Fruit fly (Drosophila melanogaster) whole organism, embryonic: ENCODE measurements around the gene Liprin-beta.

Experiments used
- C15 ChIP-seq: fragments of 200-800 bp; sonication (Bioruptor generic); IDR thresholded peaks from 3 replicates; pipeline ENCODE4 v1.3.6; 2022; ENCODE audit warnings: missing biosample characterization, missing genetic modification characterization
- CG10209 ChIP-seq: fragments of 200-800 bp; sonication (Bioruptor generic); optimal IDR thresholded peaks from 3 replicates; lab custom pipeline; 2017; ENCODE audit warnings: missing biosample characterization, mild to moderate bottlenecking, missing genetic modification characterization, missing genetic modification reagents
- CG10654 ChIP-seq: fragments of 200-800 bp; sonication (Bioruptor generic); optimal IDR thresholded peaks from 2 replicates; lab custom pipeline; 2016; ENCODE audit warnings: missing biosample characterization, missing genetic modification characterization
- CG13624 ChIP-seq: fragments of 200-800 bp; sonication (Bioruptor generic); optimal IDR thresholded peaks from 2 replicates; lab custom pipeline; 2016; ENCODE audit warnings: missing biosample characterization, missing genetic modification characterization
- CG14667 ChIP-seq: fragments of 200-800 bp; sonication (Bioruptor generic); IDR thresholded peaks from 2 replicates; pipeline ENCODE4 v1.3.6; 2022; ENCODE audit warnings: missing biosample characterization, missing genetic modification characterization
- CG15073 ChIP-seq: fragments of 200-800 bp; sonication (Bioruptor generic); optimal IDR thresholded peaks from 2 replicates; lab custom pipeline; 2016; ENCODE audit warnings: missing biosample characterization, missing genetic modification characterization
- CG15601 ChIP-seq: fragments of 200-800 bp; sonication (Bioruptor generic); optimal IDR thresholded peaks from 3 replicates; lab custom pipeline; 2019; ENCODE audit warnings: missing biosample characterization, mild to moderate bottlenecking, missing genetic modification characterization, moderate library complexity
- CG1603 ChIP-seq: fragments of 200-800 bp; sonication (Bioruptor generic); optimal IDR thresholded peaks from 2 replicates; lab custom pipeline; 2019; ENCODE audit warnings: missing biosample characterization, mild to moderate bottlenecking, missing genetic modification characterization, moderate library complexity
- CG16863 ChIP-seq: fragments of 200-800 bp; sonication (Bioruptor generic); optimal IDR thresholded peaks from 3 replicates; lab custom pipeline; 2016; ENCODE audit warnings: missing biosample characterization, missing genetic modification characterization
- CG17186 ChIP-seq: fragments of 200-800 bp; sonication (Bioruptor generic); optimal IDR thresholded peaks from 3 replicates; lab custom pipeline; 2017; ENCODE audit warnings: missing biosample characterization, missing genetic modification reagents, missing genetic modification characterization
- CG17568 ChIP-seq: fragments of 200-800 bp; sonication (Bioruptor generic); optimal IDR thresholded peaks from 2 replicates; lab custom pipeline; 2018; ENCODE audit warnings: missing biosample characterization, mild to moderate bottlenecking, missing genetic modification characterization, moderate library complexity
- CG17912 ChIP-seq: fragments of 200-800 bp; sonication (Bioruptor generic); optimal IDR thresholded peaks from 2 replicates; lab custom pipeline; 2018; ENCODE audit warnings: missing biosample characterization, mild to moderate bottlenecking, missing genetic modification characterization
- CG32772 ChIP-seq: fragments of 200-800 bp; sonication (Bioruptor generic); IDR thresholded peaks from 2 replicates; pipeline ENCODE4 v1.3.6; 2022; ENCODE audit warnings: missing biosample characterization, missing genetic modification characterization
- CG3281 ChIP-seq: fragments of 200-800 bp; sonication (Bioruptor generic); optimal IDR thresholded peaks from 3 replicates; lab custom pipeline; 2017; ENCODE audit warnings: missing biosample characterization, mild to moderate bottlenecking, missing genetic modification characterization
- CG33557 ChIP-seq: fragments of 200-800 bp; sonication (Bioruptor generic); optimal IDR thresholded peaks from 2 replicates; lab custom pipeline; 2019; ENCODE audit warnings: missing biosample characterization, mild to moderate bottlenecking, missing genetic modification characterization, moderate library complexity
- CG34422 ChIP-seq: fragments of 200-800 bp; sonication (Bioruptor generic); IDR thresholded peaks from 3 replicates; pipeline ENCODE4 v1.3.6; 2022; ENCODE audit warnings: missing biosample characterization, missing genetic modification characterization
- CG6683 ChIP-seq: fragments of 200-800 bp; sonication (Bioruptor generic); optimal IDR thresholded peaks from 2 replicates; lab custom pipeline; 2017; ENCODE audit warnings: missing biosample characterization, mild to moderate bottlenecking, missing genetic modification characterization, missing genetic modification reagents
- CG6765 ChIP-seq: fragments of 200-800 bp; sonication (Bioruptor generic); optimal IDR thresholded peaks from 3 replicates; lab custom pipeline; 2017; ENCODE audit warnings: missing biosample characterization, mild to moderate bottlenecking, missing genetic modification characterization
- CG7963 ChIP-seq: fragments of 200-800 bp; sonication (Bioruptor generic); IDR thresholded peaks from 3 replicates; pipeline ENCODE4 v1.3.6; 2022; ENCODE audit warnings: missing biosample characterization, missing genetic modification characterization; ENCODE audit not compliant: partially characterized antibody
- CG8281 ChIP-seq: fragments of 200-800 bp; sonication (Bioruptor generic); optimal IDR thresholded peaks from 2 replicates; lab custom pipeline; 2018; ENCODE audit warnings: missing biosample characterization, mild to moderate bottlenecking, missing genetic modification characterization, moderate library complexity
- CG8944 ChIP-seq: fragments of 200-800 bp; sonication (Bioruptor generic); optimal IDR thresholded peaks from 3 replicates; lab custom pipeline; 2016; ENCODE audit warnings: missing biosample characterization, missing genetic modification characterization
- CHES-1-like ChIP-seq: fragments of 200-800 bp; sonication (Bioruptor generic); optimal IDR thresholded peaks from 2 replicates; lab custom pipeline; 2016; ENCODE audit warnings: missing biosample characterization, missing genetic modification characterization
- CoRest ChIP-seq: fragments of 200-800 bp; sonication (Bioruptor generic); optimal IDR thresholded peaks from 3 replicates; lab custom pipeline; 2018; ENCODE audit warnings: missing biosample characterization, mild to moderate bottlenecking, missing genetic modification characterization, moderate library complexity
- CrebB ChIP-seq: fragments of 200-800 bp; sonication (Bioruptor generic); optimal IDR thresholded peaks from 3 replicates; lab custom pipeline; 2018; ENCODE audit warnings: missing biosample characterization, mild to moderate bottlenecking, missing genetic modification characterization
- D ChIP-seq, 2 experiments: fragments of 200-800 bp in 1 of 2; fragments of >200 bp in 1 of 2; sonication (Bioruptor generic) in 1 of 2; optimal IDR thresholded peaks; 2 replicates in 1 of 2; 3 replicates in 1 of 2; lab custom pipeline; 2017; ENCODE audit warnings: mild to moderate bottlenecking in 1 of 2, missing biosample characterization in 1 of 2, missing genetic modification characterization in 1 of 2, missing genetic modification reagents in 1 of 2
- Deaf1 ChIP-seq: fragments of 200-800 bp; optimal IDR thresholded peaks from 3 replicates; lab custom pipeline; 2019; ENCODE audit warnings: missing biosample characterization, mild to moderate bottlenecking, missing genetic modification characterization, moderate library complexity
- Max ChIP-seq: fragments of 200-800 bp; sonication (Bioruptor generic); optimal IDR thresholded peaks from 2 replicates; lab custom pipeline; 2016; ENCODE audit warnings: missing biosample characterization, mild to moderate bottlenecking, missing genetic modification characterization
- Med ChIP-seq: fragments of 200-800 bp; sonication (Bioruptor generic); peaks from one replicate; lab custom pipeline; 2016; ENCODE audit warnings: missing biosample characterization, missing genetic modification characterization, mild to moderate bottlenecking, inconsistent platforms, moderate library complexity
- Mrtf ChIP-seq: fragments of 200-800 bp; sonication (Bioruptor generic); IDR thresholded peaks from 3 replicates; pipeline ENCODE4 v1.3.6; 2022; ENCODE audit warnings: missing biosample characterization, missing genetic modification characterization
- NK7.1 ChIP-seq: fragments of 200-800 bp; sonication (Bioruptor generic); optimal IDR thresholded peaks from 3 replicates; lab custom pipeline; 2016; ENCODE audit warnings: missing biosample characterization, missing genetic modification characterization
- PHDP ChIP-seq: fragments of 200-800 bp; sonication (Bioruptor generic); optimal IDR thresholded peaks from 3 replicates; lab custom pipeline; 2018; ENCODE audit warnings: missing biosample characterization, mild to moderate bottlenecking, missing genetic modification characterization, moderate library complexity
- Sry-β ChIP-seq: fragments of 200-800 bp; sonication (Bioruptor generic); optimal IDR thresholded peaks from 2 replicates; lab custom pipeline; 2018; ENCODE audit warnings: missing biosample characterization, mild to moderate bottlenecking, missing genetic modification characterization, moderate library complexity
- Stat92E ChIP-seq, 3 experiments: fragments of >200 bp in 2 of 3; fragments of 200-800 bp in 1 of 3; sonication (Bioruptor generic) in 1 of 3; optimal IDR thresholded peaks; 2 replicates each; lab custom pipeline; 2017 to 2019; ENCODE audit warnings: missing biosample characterization in 3 of 3, missing genetic modification characterization in 3 of 3, mild to moderate bottlenecking in 1 of 3, moderate library complexity in 1 of 3
- Trl ChIP-seq, 3 experiments: fragments of >200 bp in 2 of 3; fragments of 200-800 bp in 1 of 3; sonication (Bioruptor generic) in 1 of 3; optimal IDR thresholded peaks; 2 replicates in 1 of 3; 3 replicates in 2 of 3; lab custom pipeline; 2016 to 2017; ENCODE audit warnings: missing biosample characterization in 1 of 3, missing genetic modification characterization in 1 of 3
- amos ChIP-seq: fragments of 200-800 bp; sonication (Bioruptor generic); IDR thresholded peaks from 2 replicates; pipeline ENCODE4 v1.3.6; 2022; ENCODE audit warnings: missing biosample characterization, missing genetic modification characterization; ENCODE audit not compliant: partially characterized antibody
- bab2 ChIP-seq: fragments of 200-800 bp; sonication (Bioruptor generic); optimal IDR thresholded peaks from 2 replicates; lab custom pipeline; 2016; ENCODE audit warnings: missing biosample characterization, missing genetic modification characterization
- bowl ChIP-seq: fragments of 200-800 bp; sonication (Bioruptor generic); IDR thresholded peaks from 2 replicates; pipeline ENCODE4 v1.3.6; 2022; ENCODE audit warnings: missing biosample characterization, missing genetic modification characterization
- cg ChIP-seq: fragments of 200-800 bp; sonication (Bioruptor generic); optimal IDR thresholded peaks from 3 replicates; lab custom pipeline; 2019; ENCODE audit warnings: missing biosample characterization, mild to moderate bottlenecking, missing genetic modification characterization, moderate library complexity
- ci ChIP-seq: fragments of 200-800 bp; sonication (Bioruptor generic); IDR thresholded peaks from 3 replicates; pipeline ENCODE4 v1.3.6; 2022; ENCODE audit warnings: missing biosample characterization, missing genetic modification characterization
- danr ChIP-seq: fragments of 200-800 bp; sonication (Bioruptor generic); IDR thresholded peaks from 2 replicates; pipeline ENCODE4 v1.3.6; 2022; ENCODE audit warnings: missing biosample characterization, missing genetic modification characterization
- ewg ChIP-seq: fragments of 200-800 bp; sonication (Bioruptor generic); optimal IDR thresholded peaks from 3 replicates; lab custom pipeline; 2017; ENCODE audit warnings: mild to moderate bottlenecking, missing biosample characterization, missing genetic modification reagents, missing genetic modification characterization
- odd ChIP-seq: fragments of 200-800 bp; sonication (Bioruptor generic); optimal IDR thresholded peaks from 2 replicates; lab custom pipeline; 2017; ENCODE audit warnings: missing biosample characterization, mild to moderate bottlenecking, missing genetic modification characterization
- salm ChIP-seq: fragments of 200-800 bp; sonication (Bioruptor generic); optimal IDR thresholded peaks from 2 replicates; lab custom pipeline; 2018; ENCODE audit warnings: missing biosample characterization, mild to moderate bottlenecking, missing genetic modification characterization
- scrt ChIP-seq: fragments of 200-800 bp; sonication (Bioruptor generic); optimal IDR thresholded peaks from 2 replicates; lab custom pipeline; 2018; ENCODE audit warnings: missing biosample characterization, mild to moderate bottlenecking, missing genetic modification characterization, moderate library complexity
- tll ChIP-seq, 2 experiments: fragments of 200-800 bp in 1 of 2; fragments of >200 bp in 1 of 2; sonication (Bioruptor generic) in 1 of 2; optimal IDR thresholded peaks; 2 replicates each; lab custom pipeline; 2017 to 2019; ENCODE audit warnings: missing biosample characterization in 2 of 2, missing genetic modification characterization in 2 of 2, mild to moderate bottlenecking in 1 of 2, moderate library complexity in 1 of 2
- ttk ChIP-seq: fragments of 200-800 bp; sonication (Bioruptor generic); IDR thresholded peaks from 2 replicates; pipeline ENCODE4 v2.1.2; 2022; ENCODE audit warnings: missing biosample characterization, missing genetic modification characterization
- z ChIP-seq: fragments of 200-800 bp; sonication (Bioruptor generic); IDR thresholded peaks from 3 replicates; pipeline ENCODE4 v1.3.6; 2022; ENCODE audit warnings: missing biosample characterization, missing genetic modification characterization
- zf30C ChIP-seq: fragments of 200-800 bp; sonication (Bioruptor generic); optimal IDR thresholded peaks from 3 replicates; lab custom pipeline; 2018; ENCODE audit warnings: missing biosample characterization, mild to moderate bottlenecking, missing genetic modification characterization
- zfh2 ChIP-seq: fragments of 200-800 bp; sonication (Bioruptor generic); optimal IDR thresholded peaks from 2 replicates; lab custom pipeline; 2016; ENCODE audit warnings: missing biosample characterization, missing genetic modification characterization

The Liprin-beta gene

dm6 chr3L:13513112-13513538 lies at the start of gene Liprin-beta, which contains the start of gene Vps36 (continued):
- TF ChIP-seq odd (GFP tag; lab: Kevin White, UChicago) (no peak), bab2 (GFP tag; lab: Kevin White, UChicago) (peak; percentile 95), tll (GFP tag; optimal IDR thresholded peaks at IDR 0.05; lab: Kevin White, UChicago) (peak; percentile 67 to 95), CG13624 (peak; percentile 93), ci (GFP tag; lab: Robert Waterston, UW) (peak; percentile 83), D (optimal IDR thresholded peaks at IDR 0.05; lab: Kevin White, UChicago) (no peak), D (GFP tag; optimal IDR thresholded peaks at IDR 0.05; lab: Kevin White, UChicago) (no peak), CG15601 (tag; lab: Kevin White, UChicago) (no peak), cg (no peak), CG3281 (no peak), Max (GFP tag; lab: Kevin White, UChicago) (peak; percentile 93), ewg (GFP tag; lab: Kevin White, UChicago) (peak; percentile 65), CG14667 (peak; percentile 85), CG32772 (GFP tag; lab: Robert Waterston, UW) (peak; percentile 91), CG17912 (GFP tag; lab: Kevin White, UChicago) (peak; percentile 24), danr (peak; percentile 76), NK7.1 (peak; percentile 63), CoRest (peak; percentile 92), CG10209 (GFP tag; lab: Kevin White, UChicago) (peak; percentile 79), Stat92E (GFP tag; optimal IDR thresholded peaks at IDR 0.05; lab: Kevin White, UChicago) (peak in 1 of 3 experiments; percentile 74), zf30C (GFP tag; lab: Kevin White, UChicago) (no peak), CG8281 (tag; lab: Kevin White, UChicago) (peak; percentile 44), Sry-β (GFP tag; lab: Kevin White, UChicago) (no peak), CG16863 (GFP tag; lab: Kevin White, UChicago) (peak; percentile 84), C15 (peak; percentile 76; the same call in 2 of the 3 replicates), CHES-1-like (GFP tag; lab: Kevin White, UChicago) (peak; percentile 95), Mrtf (GFP tag; lab: Robert Waterston, UW) (peak; percentile 80), CG6683 (GFP tag; lab: Kevin White, UChicago) (peak; percentile 57), salm (tag; lab: Kevin White, UChicago) (peak; percentile 42), CG34422 (GFP tag; lab: Robert Waterston, UW) (peak; percentile 90)

dm6 chr3L:13474607-13475006 lies 38.4 kb upstream of the Liprin-beta start, which contains the start of gene CG10089:
Gene CG10089, minus strand, starts transcription at chr3L:13474787.
- TF ChIP-seq Deaf1 (tag; lab: Kevin White, UChicago): peak; percentile 59
- peak; percentile 50 for TF ChIP-seq Med (GFP tag; lab: Kevin White, UChicago)
- peak; percentile 14; the same call in 1 of the 2 replicates for TF ChIP-seq amos (GFP tag; lab: Robert Waterston, UW)
- TF ChIP-seq CG1603: no peak
- TF ChIP-seq CG8944 (GFP tag; lab: Kevin White, UChicago): no peak
- TF ChIP-seq CG10654 (GFP tag; lab: Kevin White, UChicago): no peak
- peak in 1 of 2 experiments; percentile 11 for TF ChIP-seq Trl (optimal IDR thresholded peaks at IDR 0.05; lab: Kevin White, UChicago)
- no peak for TF ChIP-seq Trl (GFP tag; optimal IDR thresholded peaks at IDR 0.05; lab: Kevin White, UChicago)
- TF ChIP-seq CrebB (tag; lab: Kevin White, UChicago): no peak
- TF ChIP-seq scrt (GFP tag; lab: Kevin White, UChicago): no peak
- no peak for TF ChIP-seq CG15073 (GFP tag; lab: Kevin White, UChicago)
- no peak for TF ChIP-seq CG17186 (GFP tag; lab: Kevin White, UChicago)
- no peak for TF ChIP-seq CG7963 (GFP tag; lab: Robert Waterston, UW)
- TF ChIP-seq CG6765 (GFP tag; lab: Kevin White, UChicago): no peak
- no peak for TF ChIP-seq CG17568 (GFP tag; lab: Kevin White, UChicago)
- TF ChIP-seq CG33557: no peak
- TF ChIP-seq bowl (GFP tag; lab: Robert Waterston, UW): no peak
- peak; percentile 93 for TF ChIP-seq z (GFP tag; lab: Robert Waterston, UW)
- no peak for TF ChIP-seq ttk (GFP tag; lab: Robert Waterston, UW)
- no peak for TF ChIP-seq PHDP (tag; lab: Kevin White, UChicago)
- no peak for TF ChIP-seq CG14667
- TF ChIP-seq ewg (GFP tag; lab: Kevin White, UChicago): peak; percentile 56
- no peak for TF ChIP-seq zfh2 (GFP tag; lab: Kevin White, UChicago)
